Fruit fly (Drosophila melanogaster) whole organism, embryonic: ENCODE data around the gene Ppt2.

Source experiments
- Asciz ChIP-seq: fragments of 200-800 bp; sonication (Bioruptor generic); optimal IDR thresholded peaks from 2 replicates; lab custom pipeline; 2017; ENCODE audit warnings: missing biosample characterization, mild to moderate bottlenecking, missing genetic modification characterization, missing genetic modification reagents
- Atf6 ChIP-seq: fragments of 200-800 bp; sonication (Bioruptor generic); IDR thresholded peaks from 2 replicates; pipeline ENCODE4 v1.3.6; 2022; ENCODE audit warnings: missing biosample characterization, missing genetic modification characterization
- CG10321 ChIP-seq: fragments of 200-800 bp; sonication (Bioruptor generic); IDR thresholded peaks from 2 replicates; pipeline ENCODE4 v1.3.6; 2022; ENCODE audit warnings: missing biosample characterization, missing genetic modification characterization
- CG10543 ChIP-seq: fragments of 200-800 bp; sonication (Bioruptor generic); optimal IDR thresholded peaks from 3 replicates; lab custom pipeline; 2017; ENCODE audit warnings: missing biosample characterization, mild to moderate bottlenecking, missing genetic modification characterization, moderate library complexity
- CG11456 ChIP-seq: fragments of 200-800 bp; sonication (Bioruptor generic); IDR thresholded peaks from 3 replicates; pipeline ENCODE4 v1.3.6; 2022; ENCODE audit warnings: missing biosample characterization, missing genetic modification characterization
- CG11696 ChIP-seq: fragments of 200-800 bp; sonication (Bioruptor generic); IDR thresholded peaks from 2 replicates; pipeline ENCODE4 v1.3.6; 2022; ENCODE audit warnings: missing biosample characterization, missing genetic modification characterization
- CG12219 ChIP-seq: fragments of 200-800 bp; sonication (Bioruptor generic); optimal IDR thresholded peaks from 3 replicates; lab custom pipeline; 2018; ENCODE audit warnings: missing biosample characterization, mild to moderate bottlenecking, missing genetic modification characterization
- CG13296 ChIP-seq: fragments of 200-800 bp; sonication (Bioruptor generic); optimal IDR thresholded peaks from 3 replicates; lab custom pipeline; 2018; ENCODE audit warnings: missing biosample characterization, mild to moderate bottlenecking, missing genetic modification characterization
- CG14667 ChIP-seq: fragments of 200-800 bp; sonication (Bioruptor generic); IDR thresholded peaks from 2 replicates; pipeline ENCODE4 v1.3.6; 2022; ENCODE audit warnings: missing biosample characterization, missing genetic modification characterization
- CG15011 ChIP-seq: fragments of 200-800 bp; sonication (Bioruptor generic); optimal IDR thresholded peaks from 3 replicates; lab custom pipeline; 2018; ENCODE audit warnings: missing biosample characterization, mild to moderate bottlenecking, missing genetic modification characterization
- CG15269 ChIP-seq: fragments of 200-800 bp; sonication (Bioruptor generic); optimal IDR thresholded peaks from 2 replicates; lab custom pipeline; 2018; ENCODE audit warnings: missing biosample characterization, mild to moderate bottlenecking, missing genetic modification characterization, moderate library complexity
- CG16863 ChIP-seq: fragments of 200-800 bp; sonication (Bioruptor generic); optimal IDR thresholded peaks from 3 replicates; lab custom pipeline; 2016; ENCODE audit warnings: missing biosample characterization, missing genetic modification characterization
- CG17568 ChIP-seq: fragments of 200-800 bp; sonication (Bioruptor generic); optimal IDR thresholded peaks from 2 replicates; lab custom pipeline; 2018; ENCODE audit warnings: missing biosample characterization, mild to moderate bottlenecking, missing genetic modification characterization, moderate library complexity
- CG1792 ChIP-seq: fragments of 200-800 bp; sonication (Bioruptor generic); optimal IDR thresholded peaks from 2 replicates; lab custom pipeline; 2016; ENCODE audit warnings: missing biosample characterization, missing genetic modification characterization
- CG2116 ChIP-seq: fragments of 200-800 bp; sonication (Bioruptor generic); optimal IDR thresholded peaks from 3 replicates; lab custom pipeline; 2018; ENCODE audit warnings: missing biosample characterization, mild to moderate bottlenecking, missing genetic modification characterization
- CG2712 ChIP-seq: fragments of 200-800 bp; optimal IDR thresholded peaks from 3 replicates; lab custom pipeline; 2019; ENCODE audit warnings: missing biosample characterization, mild to moderate bottlenecking, missing genetic modification characterization, moderate library complexity
- CG3281 ChIP-seq: fragments of 200-800 bp; sonication (Bioruptor generic); optimal IDR thresholded peaks from 3 replicates; lab custom pipeline; 2017; ENCODE audit warnings: missing biosample characterization, mild to moderate bottlenecking, missing genetic modification characterization
- CG4282 ChIP-seq: fragments of 200-800 bp; sonication (Bioruptor generic); optimal IDR thresholded peaks from 2 replicates; lab custom pipeline; 2016; ENCODE audit warnings: missing biosample characterization, missing genetic modification characterization
- CG43689 ChIP-seq: fragments of 200-800 bp; sonication (Bioruptor generic); IDR thresholded peaks from 2 replicates; pipeline ENCODE4 v1.3.6; 2022; ENCODE audit warnings: missing biosample characterization, missing genetic modification characterization
- CG4854 ChIP-seq: fragments of 200-800 bp; sonication (Bioruptor generic); optimal IDR thresholded peaks from 2 replicates; lab custom pipeline; 2016; ENCODE audit warnings: missing biosample characterization, missing genetic modification characterization, inconsistent platforms
- CG5953 ChIP-seq: fragments of 200-800 bp; sonication (Bioruptor generic); IDR thresholded peaks from 2 replicates; pipeline ENCODE4 v1.3.6; 2022; ENCODE audit warnings: missing biosample characterization, missing genetic modification characterization
- CG6854 ChIP-seq: fragments of 200-800 bp; sonication (Bioruptor generic); optimal IDR thresholded peaks from 3 replicates; lab custom pipeline; 2017; ENCODE audit warnings: missing biosample characterization, mild to moderate bottlenecking, missing genetic modification characterization
- CG7357 ChIP-seq: fragments of 200-800 bp; sonication (Bioruptor generic); IDR thresholded peaks from 3 replicates; pipeline ENCODE4 v1.3.6; 2022; ENCODE audit warnings: missing biosample characterization, missing genetic modification characterization
- CG7928 ChIP-seq: fragments of 200-800 bp; sonication (Bioruptor generic); optimal IDR thresholded peaks from 2 replicates; lab custom pipeline; 2017; ENCODE audit warnings: missing biosample characterization, mild to moderate bottlenecking, missing genetic modification characterization
- CG7963 ChIP-seq: fragments of 200-800 bp; sonication (Bioruptor generic); IDR thresholded peaks from 3 replicates; pipeline ENCODE4 v1.3.6; 2022; ENCODE audit warnings: missing biosample characterization, missing genetic modification characterization; ENCODE audit not compliant: partially characterized antibody
- Camta ChIP-seq: fragments of 200-800 bp; sonication (Bioruptor generic); optimal IDR thresholded peaks from 2 replicates; lab custom pipeline; 2016; ENCODE audit warnings: missing biosample characterization, missing genetic modification characterization
- Dad ChIP-seq: fragments of 200-800 bp; sonication (Bioruptor generic); optimal IDR thresholded peaks from 3 replicates; lab custom pipeline; 2016; ENCODE audit warnings: missing biosample characterization, missing genetic modification characterization
- Dip2 ChIP-seq: fragments of 200-800 bp; sonication (Bioruptor generic); IDR thresholded peaks from 2 replicates; pipeline ENCODE4 v1.3.6; 2022; ENCODE audit warnings: missing biosample characterization, missing genetic modification characterization
- E2f1 ChIP-seq: fragments of 200-800 bp; sonication (Bioruptor generic); IDR thresholded peaks from 2 replicates; pipeline ENCODE4 v1.3.6; 2022; ENCODE audit warnings: missing biosample characterization, missing genetic modification characterization
- Lhr ChIP-seq: fragments of 200-800 bp; sonication (Bioruptor generic); optimal IDR thresholded peaks from 3 replicates; lab custom pipeline; 2017; ENCODE audit warnings: mild to moderate bottlenecking, missing biosample characterization, missing genetic modification reagents, missing genetic modification characterization
- Neu2 ChIP-seq: fragments of 200-800 bp; sonication (Bioruptor generic); optimal IDR thresholded peaks from 3 replicates; lab custom pipeline; 2016; ENCODE audit warnings: missing biosample characterization, missing genetic modification characterization, borderline replicate concordance
- Oli ChIP-seq: fragments of 200-800 bp; sonication (Bioruptor generic); optimal IDR thresholded peaks from 2 replicates; lab custom pipeline; 2018; ENCODE audit warnings: missing biosample characterization, mild to moderate bottlenecking, missing genetic modification characterization, moderate library complexity
- Ptx1 ChIP-seq: fragments of 200-800 bp; sonication (Bioruptor generic); IDR thresholded peaks from 2 replicates; pipeline ENCODE4 v1.3.6; 2022; ENCODE audit warnings: missing biosample characterization, missing genetic modification characterization
- Sox102F ChIP-seq: fragments of 200-800 bp; sonication (Bioruptor generic); optimal IDR thresholded peaks from 2 replicates; lab custom pipeline; 2018; ENCODE audit warnings: missing biosample characterization, mild to moderate bottlenecking, missing genetic modification characterization, moderate library complexity
- TFAM ChIP-seq: fragments of 200-800 bp; sonication (Bioruptor generic); optimal IDR thresholded peaks from 2 replicates; lab custom pipeline; 2017; ENCODE audit warnings: missing biosample characterization, missing genetic modification characterization, inconsistent platforms
- ab ChIP-seq: fragments of 200-800 bp; sonication (Bioruptor generic); optimal IDR thresholded peaks from 2 replicates; lab custom pipeline; 2016; ENCODE audit warnings: missing biosample characterization, missing genetic modification characterization
- bbx ChIP-seq: fragments of 200-800 bp; sonication (Bioruptor generic); IDR thresholded peaks from 2 replicates; pipeline ENCODE4 v1.3.6; 2022; ENCODE audit warnings: missing biosample characterization, missing genetic modification characterization; ENCODE audit not compliant: partially characterized antibody
- chn ChIP-seq: fragments of 200-800 bp; sonication (Bioruptor generic); optimal IDR thresholded peaks from 2 replicates; lab custom pipeline; 2016; ENCODE audit warnings: missing biosample characterization, missing genetic modification characterization
- dati ChIP-seq: fragments of 200-800 bp; sonication (Bioruptor generic); IDR thresholded peaks from 2 replicates; pipeline ENCODE4 v1.3.6; 2022; ENCODE audit warnings: missing biosample characterization, missing genetic modification characterization
- dm ChIP-seq: fragments of 200-800 bp; sonication (Bioruptor generic); optimal IDR thresholded peaks from 3 replicates; lab custom pipeline; 2016; ENCODE audit warnings: missing biosample characterization, missing genetic modification characterization
- fd64A ChIP-seq: fragments of 200-800 bp; sonication (Bioruptor generic); optimal IDR thresholded peaks from 3 replicates; lab custom pipeline; 2018; ENCODE audit warnings: missing biosample characterization, mild to moderate bottlenecking, missing genetic modification characterization
- h ChIP-seq: fragments of >200 bp; optimal IDR thresholded peaks from 2 replicates; lab custom pipeline; 2017
- hb ChIP-seq: fragments of 200-800 bp; sonication (Bioruptor generic); IDR thresholded peaks from 3 replicates; pipeline ENCODE4 v1.3.6; 2022; ENCODE audit warnings: missing biosample characterization, missing genetic modification characterization; ENCODE audit not compliant: partially characterized antibody
- inv ChIP-seq: fragments of 200-800 bp; sonication (Bioruptor generic); IDR thresholded peaks from 2 replicates; pipeline ENCODE4 v1.3.6; 2022; ENCODE audit warnings: missing biosample characterization, missing genetic modification characterization; ENCODE audit not compliant: partially characterized antibody
- onecut ChIP-seq: fragments of 200-800 bp; sonication (Bioruptor generic); IDR thresholded peaks from 2 replicates; pipeline ENCODE4 v1.3.6; 2022; ENCODE audit warnings: missing biosample characterization, missing genetic modification characterization
- psq ChIP-seq: fragments of 200-800 bp; sonication (Bioruptor generic); optimal IDR thresholded peaks from 2 replicates; lab custom pipeline; 2017; ENCODE audit warnings: missing biosample characterization, missing genetic modification characterization
- pum ChIP-seq: fragments of 200-800 bp; sonication (Bioruptor generic); optimal IDR thresholded peaks from 2 replicates; lab custom pipeline; 2016; ENCODE audit warnings: missing biosample characterization, missing genetic modification characterization
- sc ChIP-seq, 3 experiments: fragments of >200 bp in 2 of 3; fragments of 200-800 bp in 1 of 3; sonication (Bioruptor generic) in 1 of 3; optimal IDR thresholded peaks; 2 replicates in 2 of 3; 3 replicates in 1 of 3; lab custom pipeline; 2017; ENCODE audit warnings: mild to moderate bottlenecking in 1 of 3, missing biosample characterization in 1 of 3, missing genetic modification characterization in 1 of 3, missing genetic modification reagents in 1 of 3
- sima ChIP-seq: fragments of 200-800 bp; sonication (Bioruptor generic); optimal IDR thresholded peaks from 2 replicates; lab custom pipeline; 2016; ENCODE audit warnings: missing biosample characterization, missing genetic modification characterization
- slp2 ChIP-seq: fragments of 200-800 bp; sonication (Bioruptor generic); optimal IDR thresholded peaks from 2 replicates; lab custom pipeline; 2016; ENCODE audit warnings: missing biosample characterization, missing genetic modification characterization
- unpg ChIP-seq: fragments of 200-800 bp; sonication (Bioruptor generic); optimal IDR thresholded peaks from 3 replicates; lab custom pipeline; 2018; ENCODE audit warnings: missing biosample characterization, mild to moderate bottlenecking, missing genetic modification characterization, moderate library complexity

Gene Ppt2

DNA sequence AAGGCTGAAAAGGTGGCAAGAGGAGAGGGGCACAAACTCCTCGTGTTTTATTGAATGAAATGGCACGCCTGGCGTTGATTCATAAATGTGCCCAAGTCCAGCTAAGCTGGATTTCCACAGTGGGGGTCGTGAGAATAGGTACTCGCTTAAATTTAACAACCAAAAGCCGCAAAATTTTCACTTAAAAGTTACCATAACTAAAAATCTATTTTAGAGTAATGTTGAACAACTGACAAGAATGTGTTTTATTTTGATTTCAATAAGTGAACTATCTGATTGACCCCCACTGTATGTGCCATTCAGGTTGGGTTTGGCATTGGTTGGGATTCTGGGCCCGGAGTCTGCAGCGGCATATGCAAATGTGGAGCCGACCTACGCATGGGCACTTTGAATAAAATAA lies 43.8 kb downstream of the Ppt2 start (continued):
- TF ChIP-seq pum (GFP tag; lab: Kevin White, UChicago) (peak; percentile 34), fd64A (GFP tag; lab: Kevin White, UChicago) (no peak), Sox102F (GFP tag; lab: Kevin White, UChicago) (peak; percentile 77), CG10543 (GFP tag; lab: Kevin White, UChicago) (no peak), CG13296 (GFP tag; lab: Kevin White, UChicago) (no peak), CG7357 (GFP tag; lab: Robert Waterston, UW) (0 out of 3 replicates have a peak, but pooled peaks have one; percentile 15), onecut (peak; percentile 64), inv (no peak), CG4854 (GFP tag; lab: Kevin White, UChicago) (no peak), CG17568 (GFP tag; lab: Kevin White, UChicago) (peak; percentile 14), Camta (peak; percentile 53), sima (GFP tag; lab: Kevin White, UChicago) (no peak), Dad (GFP tag; lab: Kevin White, UChicago) (no peak), psq (no peak), CG11696 (peak; percentile 72), CG4282 (GFP tag; lab: Kevin White, UChicago) (no peak), h (lab: Kevin White, UChicago) (no peak), CG7928 (GFP tag; lab: Kevin White, UChicago) (no peak), TFAM (GFP tag; lab: Kevin White, UChicago) (no peak), dm (GFP tag; lab: Kevin White, UChicago) (no peak), CG11456 (GFP tag; lab: Robert Waterston, UW) (peak; percentile 22; the same call in 1 of the 3 replicates), Dip2 (GFP tag; lab: Robert Waterston, UW) (no peak), CG3281 (GFP tag; lab: Kevin White, UChicago) (peak; percentile 19), CG2116 (GFP tag; lab: Kevin White, UChicago) (no peak), CG5953 (GFP tag; lab: Robert Waterston, UW) (0 out of 2 replicates have a peak, but pooled peaks have one; percentile 7), Atf6 (GFP tag; lab: Robert Waterston, UW) (peak; percentile 26; the same call in 1 of the 2 replicates), CG15269 (tag; lab: Kevin White, UChicago) (peak; percentile 58), Ptx1 (peak; percentile 72), dati (GFP tag; lab: Robert Waterston, UW) (no peak), hb (GFP tag; lab: Robert Waterston, UW) (no peak), CG43689 (0 out of 2 replicates have a peak, but pooled peaks have one; percentile 12), CG15011 (GFP tag; lab: Kevin White, UChicago) (no peak), slp2 (GFP tag; lab: Kevin White, UChicago) (no peak), Oli (tag; lab: Kevin White, UChicago) (peak; percentile 72), CG1792 (GFP tag; lab: Kevin White, UChicago) (no peak), ab (GFP tag; lab: Kevin White, UChicago) (no peak), CG6854 (no peak), CG7963 (GFP tag; lab: Robert Waterston, UW) (no peak), Asciz (peak; percentile 42), unpg (GFP tag; lab: Kevin White, UChicago) (peak; percentile 77), bbx (GFP tag; lab: Robert Waterston, UW) (no peak), CG14667 (no peak; the same call in 1 of the 2 replicates), CG16863 (GFP tag; lab: Kevin White, UChicago) (no peak), Neu2 (no peak), chn (GFP tag; lab: Kevin White, UChicago) (peak; percentile 27), CG2712 (tag; lab: Kevin White, UChicago) (peak; percentile 73), CG12219 (GFP tag; lab: Kevin White, UChicago) (peak; percentile 69), sc (optimal IDR thresholded peaks at IDR 0.05; lab: Kevin White, UChicago) (no peak), sc (GFP tag; optimal IDR thresholded peaks at IDR 0.05; lab: Kevin White, UChicago) (peak; percentile 5), E2f1 (GFP tag; lab: Robert Waterston, UW) (peak; percentile 37; the same call in 1 of the 2 replicates), Lhr (GFP tag; lab: Kevin White, UChicago) (no peak), CG10321 (GFP tag; lab: Robert Waterston, UW) (no peak)
